Fruit fly (Drosophila melanogaster) whole organism, embryonic: ENCODE data around the gene Sema5c.

Experiments used
- ATbp ChIP-seq: fragments of 200-800 bp; sonication (Bioruptor generic); optimal IDR thresholded peaks from 2 replicates; lab custom pipeline; 2017; ENCODE audit warnings: missing biosample characterization, mild to moderate bottlenecking, missing genetic modification characterization, missing genetic modification reagents
- CG10209 ChIP-seq: fragments of 200-800 bp; sonication (Bioruptor generic); optimal IDR thresholded peaks from 3 replicates; lab custom pipeline; 2017; ENCODE audit warnings: missing biosample characterization, mild to moderate bottlenecking, missing genetic modification characterization, missing genetic modification reagents
- CG10565 ChIP-seq: fragments of 200-800 bp; sonication (Bioruptor generic); optimal IDR thresholded peaks from 3 replicates; lab custom pipeline; 2016; ENCODE audit warnings: missing biosample characterization, mild to moderate bottlenecking, missing genetic modification characterization
- CG10654 ChIP-seq: fragments of 200-800 bp; sonication (Bioruptor generic); optimal IDR thresholded peaks from 2 replicates; lab custom pipeline; 2016; ENCODE audit warnings: missing biosample characterization, missing genetic modification characterization
- CG10979 ChIP-seq: fragments of 200-800 bp; sonication (Bioruptor generic); optimal IDR thresholded peaks from 2 replicates; lab custom pipeline; 2018; ENCODE audit warnings: missing biosample characterization, mild to moderate bottlenecking, missing genetic modification characterization, moderate library complexity
- CG12391 ChIP-seq: fragments of 200-800 bp; sonication (Bioruptor generic); optimal IDR thresholded peaks from 3 replicates; lab custom pipeline; 2018; ENCODE audit warnings: missing biosample characterization, mild to moderate bottlenecking, missing genetic modification characterization, moderate library complexity
- CG12744 ChIP-seq: fragments of 200-800 bp; sonication (Bioruptor generic); optimal IDR thresholded peaks from 2 replicates; lab custom pipeline; 2016; ENCODE audit warnings: missing biosample characterization, missing genetic modification characterization
- CG12942 ChIP-seq: fragments of 200-800 bp; sonication (Bioruptor generic); optimal IDR thresholded peaks from 3 replicates; lab custom pipeline; 2016; ENCODE audit warnings: missing biosample characterization, missing genetic modification characterization
- CG14667 ChIP-seq: fragments of 200-800 bp; sonication (Bioruptor generic); IDR thresholded peaks from 2 replicates; pipeline ENCODE4 v1.3.6; 2022; ENCODE audit warnings: missing biosample characterization, missing genetic modification characterization
- CG1529 ChIP-seq: fragments of 200-800 bp; sonication (Bioruptor generic); optimal IDR thresholded peaks from 3 replicates; lab custom pipeline; 2018; ENCODE audit warnings: missing biosample characterization, missing genetic modification characterization
- CG1602 ChIP-seq: fragments of 200-800 bp; sonication (Bioruptor generic); optimal IDR thresholded peaks from 3 replicates; lab custom pipeline; 2016; ENCODE audit warnings: missing biosample characterization, missing genetic modification characterization
- CG17829 ChIP-seq: fragments of 200-800 bp; optimal IDR thresholded peaks from 2 replicates; lab custom pipeline; 2019; ENCODE audit warnings: missing biosample characterization, mild to moderate bottlenecking, missing genetic modification characterization, moderate library complexity
- CG18262 ChIP-seq: fragments of 200-800 bp; optimal IDR thresholded peaks from 3 replicates; lab custom pipeline; 2019; ENCODE audit warnings: missing biosample characterization, mild to moderate bottlenecking, missing genetic modification characterization, moderate library complexity
- CG18764 ChIP-seq: fragments of 200-800 bp; sonication (Bioruptor generic); optimal IDR thresholded peaks from 3 replicates; lab custom pipeline; 2016; ENCODE audit warnings: missing biosample characterization, missing genetic modification characterization
- CG30403 ChIP-seq: fragments of 200-800 bp; sonication (Bioruptor generic); optimal IDR thresholded peaks from 3 replicates; lab custom pipeline; 2016; ENCODE audit warnings: missing biosample characterization, missing genetic modification characterization
- CG4328 ChIP-seq: fragments of 200-800 bp; sonication (Bioruptor generic); optimal IDR thresholded peaks from 3 replicates; lab custom pipeline; 2017; ENCODE audit warnings: missing biosample characterization, missing genetic modification reagents, missing genetic modification characterization
- CG4404 ChIP-seq: fragments of 200-800 bp; sonication (Bioruptor generic); IDR thresholded peaks from 2 replicates; pipeline ENCODE4 v1.3.6; 2022; ENCODE audit warnings: missing biosample characterization, missing genetic modification characterization
- CG4617 ChIP-seq: fragments of 200-800 bp; sonication (Bioruptor generic); optimal IDR thresholded peaks from 3 replicates; lab custom pipeline; 2016; ENCODE audit warnings: missing biosample characterization, missing genetic modification characterization, borderline replicate concordance
- CG6854 ChIP-seq: fragments of 200-800 bp; sonication (Bioruptor generic); optimal IDR thresholded peaks from 3 replicates; lab custom pipeline; 2017; ENCODE audit warnings: missing biosample characterization, mild to moderate bottlenecking, missing genetic modification characterization
- CG7963 ChIP-seq: fragments of 200-800 bp; sonication (Bioruptor generic); IDR thresholded peaks from 3 replicates; pipeline ENCODE4 v1.3.6; 2022; ENCODE audit warnings: missing biosample characterization, missing genetic modification characterization; ENCODE audit not compliant: partially characterized antibody
- CHES-1-like ChIP-seq: fragments of 200-800 bp; sonication (Bioruptor generic); optimal IDR thresholded peaks from 2 replicates; lab custom pipeline; 2016; ENCODE audit warnings: missing biosample characterization, missing genetic modification characterization
- E2f2 ChIP-seq: fragments of 200-800 bp; sonication (Bioruptor generic); IDR thresholded peaks from 2 replicates; pipeline ENCODE4 v1.3.6; 2022; ENCODE audit warnings: missing biosample characterization, missing genetic modification characterization
- H15 ChIP-seq: fragments of 200-800 bp; sonication (Bioruptor generic); IDR thresholded peaks from 3 replicates; pipeline ENCODE4 v1.3.6; 2022; ENCODE audit warnings: missing biosample characterization, missing genetic modification characterization
- HHEX ChIP-seq: fragments of 200-800 bp; sonication (Bioruptor generic); optimal IDR thresholded peaks from 3 replicates; lab custom pipeline; 2017; ENCODE audit warnings: missing biosample characterization, mild to moderate bottlenecking, missing genetic modification characterization, missing genetic modification reagents
- Hr3 ChIP-seq: fragments of 200-800 bp; sonication (Bioruptor generic); optimal IDR thresholded peaks from 3 replicates; lab custom pipeline; 2016; ENCODE audit warnings: missing biosample characterization, missing genetic modification characterization
- Med ChIP-seq: fragments of 200-800 bp; sonication (Bioruptor generic); peaks from one replicate; lab custom pipeline; 2016; ENCODE audit warnings: missing biosample characterization, missing genetic modification characterization, mild to moderate bottlenecking, inconsistent platforms, moderate library complexity
- Nf-YC ChIP-seq: fragments of 200-800 bp; optimal IDR thresholded peaks from 3 replicates; lab custom pipeline; 2019; ENCODE audit warnings: missing biosample characterization, mild to moderate bottlenecking, missing genetic modification characterization, moderate library complexity
- Oli ChIP-seq: fragments of 200-800 bp; sonication (Bioruptor generic); optimal IDR thresholded peaks from 2 replicates; lab custom pipeline; 2018; ENCODE audit warnings: missing biosample characterization, mild to moderate bottlenecking, missing genetic modification characterization, moderate library complexity
- Opbp ChIP-seq: fragments of 200-800 bp; sonication (Bioruptor generic); IDR thresholded peaks from 3 replicates; pipeline ENCODE4 v1.3.6; 2022; ENCODE audit warnings: missing biosample characterization, missing genetic modification characterization; ENCODE audit not compliant: partially characterized antibody
- Ravus ChIP-seq: fragments of 200-800 bp; sonication (Bioruptor generic); IDR thresholded peaks from 2 replicates; pipeline ENCODE4 v1.3.6; 2022; ENCODE audit warnings: missing biosample characterization, missing genetic modification characterization
- Sin3A ChIP-seq: fragments of >200 bp; optimal IDR thresholded peaks from 2 replicates; lab custom pipeline; 2018
- Ssrp ChIP-seq: fragments of 200-800 bp; sonication (Bioruptor generic); optimal IDR thresholded peaks from 2 replicates; lab custom pipeline; 2018; ENCODE audit warnings: missing biosample characterization, mild to moderate bottlenecking, missing genetic modification characterization, moderate library complexity
- TFAM ChIP-seq: fragments of 200-800 bp; sonication (Bioruptor generic); optimal IDR thresholded peaks from 2 replicates; lab custom pipeline; 2017; ENCODE audit warnings: missing biosample characterization, missing genetic modification characterization, inconsistent platforms
- YL-1 ChIP-seq: fragments of 200-800 bp; sonication (Bioruptor generic); optimal IDR thresholded peaks from 3 replicates; lab custom pipeline; 2017; ENCODE audit warnings: missing biosample characterization, mild to moderate bottlenecking, missing genetic modification characterization
- ara ChIP-seq: fragments of 200-800 bp; sonication (Bioruptor generic); IDR thresholded peaks from 2 replicates; pipeline ENCODE4 v1.3.6; 2022; ENCODE audit warnings: missing biosample characterization, missing genetic modification characterization
- cas ChIP-seq: fragments of 200-800 bp; sonication (Bioruptor generic); IDR thresholded peaks from 2 replicates; pipeline ENCODE4 v1.3.6; 2022; ENCODE audit warnings: missing biosample characterization, missing genetic modification characterization
- ci ChIP-seq: fragments of 200-800 bp; sonication (Bioruptor generic); IDR thresholded peaks from 3 replicates; pipeline ENCODE4 v1.3.6; 2022; ENCODE audit warnings: missing biosample characterization, missing genetic modification characterization
- danr ChIP-seq: fragments of 200-800 bp; sonication (Bioruptor generic); IDR thresholded peaks from 2 replicates; pipeline ENCODE4 v1.3.6; 2022; ENCODE audit warnings: missing biosample characterization, missing genetic modification characterization
- dmrt99B ChIP-seq: fragments of 200-800 bp; sonication (Bioruptor generic); optimal IDR thresholded peaks from 2 replicates; lab custom pipeline; 2018; ENCODE audit warnings: missing biosample characterization, mild to moderate bottlenecking, missing genetic modification characterization, moderate library complexity
- exex ChIP-seq: fragments of 200-800 bp; sonication (Bioruptor generic); optimal IDR thresholded peaks from 4 replicates; lab custom pipeline; 2018; ENCODE audit warnings: missing biosample characterization, mild to moderate bottlenecking, missing genetic modification characterization, moderate library complexity
- fd64A ChIP-seq: fragments of 200-800 bp; sonication (Bioruptor generic); optimal IDR thresholded peaks from 3 replicates; lab custom pipeline; 2018; ENCODE audit warnings: missing biosample characterization, mild to moderate bottlenecking, missing genetic modification characterization
- ham ChIP-seq: fragments of 200-800 bp; sonication (Bioruptor generic); IDR thresholded peaks from 2 replicates; pipeline ENCODE4 v1.3.6; 2022; ENCODE audit warnings: missing biosample characterization, missing genetic modification characterization
- inv ChIP-seq: fragments of 200-800 bp; sonication (Bioruptor generic); IDR thresholded peaks from 2 replicates; pipeline ENCODE4 v1.3.6; 2022; ENCODE audit warnings: missing biosample characterization, missing genetic modification characterization; ENCODE audit not compliant: partially characterized antibody
- lov ChIP-seq, 2 experiments: fragments of 200-800 bp in 1 of 2; fragments of >200 bp in 1 of 2; sonication (Bioruptor generic) in 1 of 2; IDR thresholded peaks in 1 of 2; optimal IDR thresholded peaks in 1 of 2; 2 replicates in 1 of 2; 3 replicates in 1 of 2; pipeline versions ENCODE4 v1.3.6 to Lab custom; 2017 to 2022; ENCODE audit warnings: missing biosample characterization in 1 of 2, missing genetic modification characterization in 1 of 2
- nmo ChIP-seq: fragments of 200-800 bp; sonication (Bioruptor generic); optimal IDR thresholded peaks from 2 replicates; lab custom pipeline; 2018; ENCODE audit warnings: missing biosample characterization, mild to moderate bottlenecking, missing genetic modification characterization, moderate library complexity
- phol ChIP-seq: fragments of 200-800 bp; sonication (Bioruptor generic); optimal IDR thresholded peaks from 3 replicates; lab custom pipeline; 2018; ENCODE audit warnings: missing biosample characterization, mild to moderate bottlenecking, missing genetic modification characterization, moderate library complexity
- psq ChIP-seq: fragments of 200-800 bp; sonication (Bioruptor generic); optimal IDR thresholded peaks from 2 replicates; lab custom pipeline; 2017; ENCODE audit warnings: missing biosample characterization, missing genetic modification characterization
- pum ChIP-seq: fragments of 200-800 bp; sonication (Bioruptor generic); optimal IDR thresholded peaks from 2 replicates; lab custom pipeline; 2016; ENCODE audit warnings: missing biosample characterization, missing genetic modification characterization
- repo ChIP-seq: fragments of 200-800 bp; sonication (Bioruptor generic); optimal IDR thresholded peaks from 2 replicates; lab custom pipeline; 2016; ENCODE audit warnings: missing biosample characterization, missing genetic modification characterization
- sens ChIP-seq: fragments of 200-800 bp; sonication (Bioruptor generic); peaks from one replicate; lab custom pipeline; 2016; ENCODE audit warnings: missing biosample characterization, missing genetic modification characterization
- slbo ChIP-seq: fragments of 200-800 bp; sonication (Bioruptor generic); IDR thresholded peaks from 2 replicates; pipeline ENCODE4 v1.3.6; 2022; ENCODE audit warnings: missing biosample characterization, missing genetic modification characterization
- slp2 ChIP-seq: fragments of 200-800 bp; sonication (Bioruptor generic); optimal IDR thresholded peaks from 2 replicates; lab custom pipeline; 2016; ENCODE audit warnings: missing biosample characterization, missing genetic modification characterization

The Sema5c gene

dm6 chr3L:12030521-12030920, 51.1 kb downstream of the Sema5c start (continued):
- no peak for TF ChIP-seq CG18764 (GFP tag; lab: Kevin White, UChicago)
- TF ChIP-seq CG1602 (GFP tag; lab: Kevin White, UChicago) = no peak
- peak; percentile 9 for TF ChIP-seq Med (GFP tag; lab: Kevin White, UChicago)
- 0 out of 2 replicates have a peak, but pooled peaks have one; percentile 6 for TF ChIP-seq ara (GFP tag; lab: Robert Waterston, UW)
- no peak for TF ChIP-seq slp2 (GFP tag; lab: Kevin White, UChicago)
- no peak for TF ChIP-seq inv (GFP tag; lab: Robert Waterston, UW)
- TF ChIP-seq E2f2 = no peak
- no peak for TF ChIP-seq nmo (GFP tag; lab: Kevin White, UChicago)
- TF ChIP-seq CG17829 (tag; lab: Kevin White, UChicago) = peak; percentile 9
- TF ChIP-seq lov (optimal IDR thresholded peaks at IDR 0.05; lab: Kevin White, UChicago) = no peak
- TF ChIP-seq lov (GFP tag; IDR thresholded peaks at IDR 0.05; lab: Robert Waterston, UW) = no peak
- TF ChIP-seq CG30403 (GFP tag; lab: Kevin White, UChicago) = no peak
- TF ChIP-seq pum = no peak
- TF ChIP-seq CG14667 (GFP tag; lab: Robert Waterston, UW) = no peak
- no peak for TF ChIP-seq CHES-1-like (GFP tag; lab: Kevin White, UChicago)
- TF ChIP-seq CG18262 (tag; lab: Kevin White, UChicago) = peak; percentile 26
- TF ChIP-seq slbo = no peak
- no peak for TF ChIP-seq ci
- TF ChIP-seq cas (GFP tag; lab: Robert Waterston, UW) = no peak
- TF ChIP-seq exex (tag; lab: Kevin White, UChicago) = no peak
- TF ChIP-seq CG4404 = no peak
- no peak for TF ChIP-seq Opbp (GFP tag; lab: Robert Waterston, UW)
- no peak for TF ChIP-seq CG12744
- TF ChIP-seq CG10209 (GFP tag; lab: Kevin White, UChicago) = no peak
- no peak for TF ChIP-seq CG4328
- no peak for TF ChIP-seq CG6854 (GFP tag; lab: Kevin White, UChicago)
- no peak for TF ChIP-seq HHEX (GFP tag; lab: Kevin White, UChicago)
- TF ChIP-seq dmrt99B (tag; lab: Kevin White, UChicago) = peak; percentile 29
- TF ChIP-seq Oli (tag; lab: Kevin White, UChicago) = peak; percentile 16
- no peak for TF ChIP-seq CG12391 (tag; lab: Kevin White, UChicago)
- no peak for TF ChIP-seq danr
- no peak for TF ChIP-seq TFAM
- TF ChIP-seq CG1529 (GFP tag; lab: Kevin White, UChicago) = no peak
- TF ChIP-seq CG12942 (GFP tag; lab: Kevin White, UChicago) = no peak
- no peak for TF ChIP-seq Ssrp (tag; lab: Kevin White, UChicago)
- TF ChIP-seq CG4617 (GFP tag; lab: Kevin White, UChicago) = no peak
- TF ChIP-seq Sin3A (lab: Kevin White, UChicago) = no peak
- no peak for TF ChIP-seq fd64A
- TF ChIP-seq repo (GFP tag; lab: Kevin White, UChicago) = no peak
- no peak for TF ChIP-seq H15 (GFP tag; lab: Robert Waterston, UW)
- TF ChIP-seq Ravus (GFP tag; lab: Robert Waterston, UW) = no peak
- TF ChIP-seq Nf-YC = no peak
- no peak for TF ChIP-seq psq (GFP tag; lab: Kevin White, UChicago)
- TF ChIP-seq YL-1 (GFP tag; lab: Kevin White, UChicago) = no peak
- TF ChIP-seq Hr3 (GFP tag; lab: Kevin White, UChicago) = no peak
- TF ChIP-seq sens = peak; percentile 60
- TF ChIP-seq CG10565 = no peak
- TF ChIP-seq CG10979 (tag; lab: Kevin White, UChicago) = peak; percentile 43
- TF ChIP-seq ham = no peak
- TF ChIP-seq CG10654 = no peak
- no peak for TF ChIP-seq ATbp
- no peak for TF ChIP-seq CG7963 (GFP tag; lab: Robert Waterston, UW)
- peak; percentile 32 for TF ChIP-seq phol (tag; lab: Kevin White, UChicago)
